Worm (Caenorhabditis elegans) whole organism, early embryonic: ENCODE measurements around the gene tag-294.

Experiments used
- B0310.2 ChIP-seq: sonication (generic microtip); optimal IDR thresholded peaks from 2 replicates; lab custom pipeline; 2016; ENCODE audit warnings: mild to moderate bottlenecking, missing genetic modification characterization, missing compliant biosample characterization
- F13C5.2 ChIP-seq: sonication (generic microtip); optimal IDR thresholded peaks from 2 replicates; lab custom pipeline; 2017; ENCODE audit warnings: mild to moderate bottlenecking, missing genetic modification characterization, inconsistent platforms, missing compliant biosample characterization
- aly-1 ChIP-seq: sonication (generic microtip); optimal IDR thresholded peaks from 2 replicates; lab custom pipeline; 2016; ENCODE audit warnings: missing genetic modification characterization, missing compliant biosample characterization
- ama-1 ChIP-seq: fragments of 150-350 bp; optimal IDR thresholded peaks from 2 replicates; lab custom pipeline; 2014
- ceh-13 ChIP-seq: fragments of 200-800 bp; sonication (Bioruptor generic); optimal IDR thresholded peaks from 2 replicates; lab custom pipeline; 2018; ENCODE audit warnings: mild to moderate bottlenecking, missing genetic modification characterization, missing compliant biosample characterization
- ceh-36 ChIP-seq: sonication (generic microtip); optimal IDR thresholded peaks from 2 replicates; lab custom pipeline; 2016; ENCODE audit warnings: missing genetic modification characterization, inconsistent platforms, missing compliant biosample characterization
- ets-7 ChIP-seq: sonication (generic microtip); optimal IDR thresholded peaks from 2 replicates; lab custom pipeline; 2016; ENCODE audit warnings: missing genotype, missing genetic modification characterization, missing compliant biosample characterization
- flt-1 ChIP-seq: fragments of 200-800 bp; sonication (Bioruptor generic); IDR thresholded peaks from 2 replicates; pipeline ENCODE4 v1.3.6; 2022; ENCODE audit warnings: missing genetic modification characterization, missing compliant biosample characterization
- hmbx-1 ChIP-seq: sonication (generic microtip); optimal IDR thresholded peaks from 2 replicates; lab custom pipeline; 2016; ENCODE audit warnings: mild to moderate bottlenecking, missing genetic modification characterization, missing compliant biosample characterization
- hmg-4 ChIP-seq: fragments of 200-800 bp; sonication (Bioruptor generic); optimal IDR thresholded peaks from 2 replicates; lab custom pipeline; 2018; ENCODE audit warnings: mild to moderate bottlenecking, missing genetic modification characterization, missing compliant biosample characterization
- hnd-1 ChIP-seq: sonication (generic microtip); optimal IDR thresholded peaks from 2 replicates; lab custom pipeline; 2016; ENCODE audit warnings: missing genetic modification characterization, missing compliant biosample characterization
- pes-1 ChIP-seq: fragments of 200-800 bp; sonication (Bioruptor generic); IDR thresholded peaks from 2 replicates; pipeline ENCODE4 v1.3.6; 2022; ENCODE audit warnings: missing genetic modification reagents, missing genetic modification characterization, missing compliant biosample characterization
- scrt-1 ChIP-seq: fragments of 200-800 bp; sonication (Bioruptor generic); IDR thresholded peaks from 2 replicates; pipeline ENCODE4 v1.3.6; 2022; ENCODE audit warnings: missing genetic modification characterization, missing compliant biosample characterization
- sea-1 ChIP-seq: fragments of 200-800 bp; sonication (Bioruptor generic); conservative IDR thresholded peaks from 2 replicates; pipeline ENCODE4 v1.3.6; 2022; ENCODE audit warnings: missing genetic modification characterization, missing compliant biosample characterization
- tbx-11 ChIP-seq: fragments of 200-800 bp; sonication (Bioruptor generic); IDR thresholded peaks from 2 replicates; pipeline ENCODE4 v1.3.6; 2022; ENCODE audit warnings: missing genetic modification characterization, missing compliant biosample characterization
- tbx-37 ChIP-seq: fragments of 200-800 bp; sonication (Bioruptor generic); conservative IDR thresholded peaks from 2 replicates; pipeline ENCODE4 v1.3.6; 2022; ENCODE audit warnings: missing genetic modification reagents, missing genetic modification characterization, missing compliant biosample characterization
- tra-4 ChIP-seq: sonication (generic microtip); optimal IDR thresholded peaks from 2 replicates; lab custom pipeline; 2017; ENCODE audit warnings: missing genetic modification characterization, missing compliant biosample characterization

Gene tag-294

DNA sequence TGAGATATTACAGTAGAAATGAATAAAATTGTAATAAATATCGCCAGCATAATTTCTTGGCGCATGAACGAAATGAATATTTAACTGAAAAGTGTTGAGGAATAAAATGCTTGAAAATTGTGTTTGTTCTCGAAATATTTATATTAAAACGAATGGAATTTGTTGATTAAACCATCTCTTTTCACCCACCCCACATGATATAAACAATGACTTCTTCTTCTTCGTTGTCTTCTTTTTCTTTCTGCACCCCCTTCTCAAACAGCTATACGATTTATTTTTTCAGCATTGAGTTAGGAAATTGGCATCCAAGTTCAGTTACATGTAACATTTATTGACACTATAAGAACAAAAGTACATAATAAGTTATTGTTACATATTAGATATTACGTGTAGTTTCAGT is 43.1 kb downstream of the tag-294 start, which contains the start of gene C41G11.1:
Gene C41G11.1, minus strand, starts transcription at position 101 of the 400 bp plus-strand sequence.
- TF ChIP-seq scrt-1 (no peak), sea-1 (GFP tag; lab: Robert Waterston, UW) (no peak), ceh-13 (GFP tag; lab: Kevin White, UChicago) (no peak), hmbx-1 (no peak), F13C5.2 (no peak), tbx-11 (no peak), ceh-36 (tag; lab: Kevin White, UChicago) (no peak), aly-1 (tag; lab: Kevin White, UChicago) (no peak), B0310.2 (tag; lab: Kevin White, UChicago) (no peak), ets-7 (no peak), pes-1 (GFP tag; lab: Robert Waterston, UW) (no peak), ama-1 (lab: Kevin White, UChicago) (no peak), hmg-4 (GFP tag; lab: Kevin White, UChicago) (no peak), tra-4 (tag; lab: Kevin White, UChicago) (no peak), tbx-37 (GFP tag; lab: Robert Waterston, UW) (no peak), flt-1 (no peak), hnd-1 (tag; lab: Kevin White, UChicago) (no peak)

ce11 chrX:5715831-5716364 is 47.3 kb downstream of the tag-294 start:
- TF ChIP-seq hnd-1 (tag; lab: Kevin White, UChicago) (no peak), ceh-36 (tag; lab: Kevin White, UChicago) (no peak), tra-4 (tag; lab: Kevin White, UChicago) (no peak), B0310.2 (tag; lab: Kevin White, UChicago) (no peak), pes-1 (GFP tag; lab: Robert Waterston, UW) (no peak)

DNA sequence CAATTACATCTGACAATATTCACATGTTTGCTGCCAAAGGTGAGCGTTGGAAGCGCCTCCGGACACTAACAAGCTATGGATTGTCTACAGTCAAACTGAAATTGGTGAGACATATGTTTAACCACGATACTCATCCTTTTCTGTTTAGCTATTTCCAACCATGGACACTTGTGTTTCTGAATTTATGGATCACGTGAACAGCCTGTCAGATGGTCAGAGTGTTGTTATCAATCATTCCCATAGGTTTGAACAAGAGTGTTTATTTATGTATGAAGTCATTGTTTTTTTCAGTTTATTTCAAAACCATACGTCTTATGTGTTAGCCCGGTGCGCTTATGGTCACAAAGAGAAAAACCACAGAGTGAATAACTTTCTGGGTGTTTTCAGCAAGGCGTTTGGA is 47.8 kb downstream of the tag-294 start:
- no peak for TF ChIP-seq ets-7
- TF ChIP-seq hmbx-1 = no peak
- no peak for TF ChIP-seq hnd-1 (tag; lab: Kevin White, UChicago)
- TF ChIP-seq tbx-37 (GFP tag; lab: Robert Waterston, UW) = no peak
- no peak for TF ChIP-seq tbx-11
- no peak for TF ChIP-seq tra-4 (tag; lab: Kevin White, UChicago)
- TF ChIP-seq ceh-13 (GFP tag; lab: Kevin White, UChicago) = no peak

ce11 chrX:5714077-5714675 is 49.0 kb downstream of the tag-294 start, which contains the start of gene cyp-43A1:
cyp-43A1 (plus strand) TSS chrX:5714522.
- TF ChIP-seq aly-1 (tag; lab: Kevin White, UChicago) (no peak), tbx-11 (no peak), hmbx-1 (no peak), tbx-37 (GFP tag; lab: Robert Waterston, UW) (no peak), hnd-1 (tag; lab: Kevin White, UChicago) (no peak), F13C5.2 (no peak), tra-4 (tag; lab: Kevin White, UChicago) (no peak), ceh-36 (tag; lab: Kevin White, UChicago) (no peak), flt-1 (no peak), ama-1 (lab: Kevin White, UChicago) (no peak), pes-1 (GFP tag; lab: Robert Waterston, UW) (no peak), ets-7 (no peak), ceh-13 (GFP tag; lab: Kevin White, UChicago) (no peak), hmg-4 (GFP tag; lab: Kevin White, UChicago) (no peak), scrt-1 (no peak), sea-1 (GFP tag; lab: Robert Waterston, UW) (no peak)

ce11 chrX:5713479-5713878 is 49.7 kb downstream of the tag-294 start:
- TF ChIP-seq ets-7 (no peak), ceh-13 (GFP tag; lab: Kevin White, UChicago) (no peak), F13C5.2 (no peak), hnd-1 (tag; lab: Kevin White, UChicago) (no peak), tbx-37 (GFP tag; lab: Robert Waterston, UW) (no peak), sea-1 (GFP tag; lab: Robert Waterston, UW) (no peak), ceh-36 (tag; lab: Kevin White, UChicago) (no peak), flt-1 (no peak), aly-1 (tag; lab: Kevin White, UChicago) (no peak)

DNA sequence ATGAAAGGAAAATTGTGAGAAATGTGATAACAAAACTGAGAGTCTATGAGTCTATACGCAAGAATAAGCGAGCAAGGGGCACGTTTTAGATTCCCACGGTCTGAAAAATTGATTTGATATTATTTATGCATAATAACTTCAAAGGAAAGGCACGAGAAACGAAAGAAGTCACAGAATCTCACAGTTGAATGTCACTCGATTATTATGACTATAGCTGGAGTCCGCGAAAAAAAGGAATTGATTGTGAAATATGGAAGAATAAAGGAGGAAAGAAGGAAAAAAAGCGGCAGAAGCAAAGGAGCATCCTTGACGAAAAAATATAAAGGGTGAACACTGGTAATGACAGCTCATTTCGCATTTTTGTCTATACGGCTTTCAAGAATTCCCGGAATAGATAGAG is 52.6 kb downstream of the tag-294 start, which contains the start of gene cat-1:
Gene cat-1, minus strand, starts transcription at position 101 of the 400 bp plus-strand sequence.
- TF ChIP-seq hmbx-1 (no peak), flt-1 (no peak), B0310.2 (tag; lab: Kevin White, UChicago) (no peak), scrt-1 (no peak), tbx-11 (no peak), pes-1 (GFP tag; lab: Robert Waterston, UW) (no peak), hmg-4 (GFP tag; lab: Kevin White, UChicago) (no peak), ceh-13 (GFP tag; lab: Kevin White, UChicago) (no peak), sea-1 (GFP tag; lab: Robert Waterston, UW) (no peak), ceh-36 (tag; lab: Kevin White, UChicago) (no peak), aly-1 (tag; lab: Kevin White, UChicago) (no peak), ets-7 (no peak), hnd-1 (tag; lab: Kevin White, UChicago) (no peak), tbx-37 (GFP tag; lab: Robert Waterston, UW) (no peak), F13C5.2 (no peak), tra-4 (tag; lab: Kevin White, UChicago) (no peak), ama-1 (lab: Kevin White, UChicago) (no peak)
